Worm (Caenorhabditis elegans) whole organism, L2 larva: ENCODE data around the gene C14A4.7.

Source experiments
- C34F6.9 ChIP-seq: fragments of 150-350 bp; optimal IDR thresholded peaks from 2 replicates; lab custom pipeline; 2014; ENCODE audit warnings: missing biosample characterization, missing genetic modification characterization
- F13H6.1 ChIP-seq: sonication (generic microtip); optimal IDR thresholded peaks from 2 replicates; lab custom pipeline; 2016; ENCODE audit warnings: missing genetic modification characterization, missing compliant biosample characterization
- R02D3.7 ChIP-seq: fragments of 150-350 bp; optimal IDR thresholded peaks from 2 replicates; lab custom pipeline; 2014; ENCODE audit warnings: missing biosample characterization, missing genetic modification characterization
- Y55F3AM.14 ChIP-seq: fragments of 200-800 bp; sonication (Bioruptor generic); optimal IDR thresholded peaks from 2 replicates; lab custom pipeline; 2018; ENCODE audit warnings: mild to moderate bottlenecking, missing genetic modification characterization, missing compliant biosample characterization
- ZK546.5 ChIP-seq: sonication (generic microtip); optimal IDR thresholded peaks from 2 replicates; lab custom pipeline; 2017; ENCODE audit warnings: missing biosample characterization, missing genetic modification characterization
- alr-1 ChIP-seq: fragments of 150-350 bp; optimal IDR thresholded peaks from 2 replicates; lab custom pipeline; 2014; ENCODE audit warnings: missing biosample characterization, missing genetic modification characterization
- aly-2 ChIP-seq: fragments of 150-350 bp; optimal IDR thresholded peaks from 2 replicates; lab custom pipeline; 2014; ENCODE audit warnings: missing biosample characterization, missing genetic modification characterization
- ama-1 ChIP-seq: fragments of 150-350 bp; optimal IDR thresholded peaks from 2 replicates; lab custom pipeline; 2018; ENCODE audit warnings: inconsistent platforms
- blmp-1 ChIP-seq: sonication (generic microtip); optimal IDR thresholded peaks from 2 replicates; lab custom pipeline; 2017; ENCODE audit warnings: missing genetic modification characterization, mild to moderate bottlenecking, missing compliant biosample characterization, antibody characterized with exemption, moderate library complexity; ENCODE audit not compliant: insufficient read depth
- ceh-16 ChIP-seq: fragments of 150-350 bp; optimal IDR thresholded peaks from 2 replicates; lab custom pipeline; 2014; ENCODE audit warnings: missing biosample characterization, missing genetic modification characterization
- ceh-82 ChIP-seq: fragments of 150-350 bp; optimal IDR thresholded peaks from 2 replicates; lab custom pipeline; 2014; ENCODE audit warnings: missing biosample characterization, missing genetic modification characterization
- crh-2 ChIP-seq: sonication (generic microtip); optimal IDR thresholded peaks from 2 replicates; lab custom pipeline; 2017; ENCODE audit warnings: missing biosample characterization, missing genetic modification characterization
- dmd-4 ChIP-seq: sonication (generic microtip); optimal IDR thresholded peaks from 2 replicates; lab custom pipeline; 2017; ENCODE audit warnings: missing biosample characterization, missing genetic modification characterization
- egl-27 ChIP-seq: sonication (generic microtip); optimal IDR thresholded peaks from 3 replicates; lab custom pipeline; 2017; ENCODE audit warnings: missing biosample characterization, missing genetic modification reagents, missing genetic modification characterization
- elt-1 ChIP-seq: fragments of 150-350 bp; optimal IDR thresholded peaks from 2 replicates; lab custom pipeline; 2014; ENCODE audit warnings: missing biosample characterization, missing genetic modification characterization
- elt-3 ChIP-seq: sonication (generic microtip); optimal IDR thresholded peaks from 2 replicates; lab custom pipeline; 2017; ENCODE audit warnings: missing biosample characterization, missing genetic modification characterization
- fos-1 ChIP-seq: fragments of 150-350 bp; optimal IDR thresholded peaks from 2 replicates; lab custom pipeline; 2014; ENCODE audit warnings: missing biosample characterization, missing genetic modification characterization
- gmeb-1 ChIP-seq: fragments of 150-350 bp; optimal IDR thresholded peaks from 2 replicates; lab custom pipeline; 2014; ENCODE audit warnings: missing biosample characterization, missing genetic modification characterization
- lin-11 ChIP-seq: fragments of 150-350 bp; sonication (generic microtip); optimal IDR thresholded peaks from 2 replicates; lab custom pipeline; 2014; ENCODE audit warnings: missing biosample characterization, missing genetic modification characterization, inconsistent platforms, mixed read lengths
- lin-13 ChIP-seq: fragments of 150-350 bp; optimal IDR thresholded peaks from 2 replicates; lab custom pipeline; 2014; ENCODE audit warnings: missing biosample characterization, missing genetic modification reagents, missing genetic modification characterization
- lin-39 ChIP-seq: fragments of 150-350 bp; optimal IDR thresholded peaks from 2 replicates; lab custom pipeline; 2014; ENCODE audit warnings: missing biosample characterization, missing genetic modification reagents, missing genetic modification characterization
- lsy-2 ChIP-seq, 2 experiments: fragments of 150-350 bp in 1 of 2; sonication (generic microtip) in 1 of 2; optimal IDR thresholded peaks; 2 replicates each; lab custom pipeline; 2014 to 2017; ENCODE audit warnings: missing biosample characterization in 2 of 2, missing genetic modification characterization in 2 of 2
- mab-5 ChIP-seq: fragments of 150-350 bp; optimal IDR thresholded peaks from 2 replicates; lab custom pipeline; 2014; ENCODE audit warnings: missing biosample characterization, missing genetic modification characterization
- mbf-1 ChIP-seq: sonication (generic microtip); optimal IDR thresholded peaks from 2 replicates; lab custom pipeline; 2017; ENCODE audit warnings: missing biosample characterization, missing genetic modification characterization
- mdl-1 ChIP-seq, 2 experiments: fragments of 150-350 bp in 1 of 2; sonication (generic microtip) in 1 of 2; optimal IDR thresholded peaks; 2 replicates each; lab custom pipeline; 2017; ENCODE audit warnings: missing biosample characterization in 2 of 2, missing genetic modification characterization in 2 of 2
- nhr-10 ChIP-seq: sonication (generic microtip); optimal IDR thresholded peaks from 2 replicates; lab custom pipeline; 2017; ENCODE audit warnings: missing biosample characterization, missing genetic modification characterization
- nhr-11 ChIP-seq: fragments of 150-350 bp; optimal IDR thresholded peaks from 2 replicates; lab custom pipeline; 2014; ENCODE audit warnings: missing biosample characterization, missing genetic modification characterization
- nhr-12 ChIP-seq: fragments of 150-350 bp; optimal IDR thresholded peaks from 2 replicates; lab custom pipeline; 2014; ENCODE audit warnings: missing biosample characterization, missing genetic modification characterization
- nhr-129 ChIP-seq: fragments of 150-350 bp; optimal IDR thresholded peaks from 2 replicates; lab custom pipeline; 2014; ENCODE audit warnings: missing biosample characterization, missing genetic modification characterization
- nhr-21 ChIP-seq: fragments of 150-350 bp; optimal IDR thresholded peaks from 2 replicates; lab custom pipeline; 2014; ENCODE audit warnings: missing biosample characterization, missing genetic modification characterization
- nhr-23 ChIP-seq: fragments of 150-350 bp; optimal IDR thresholded peaks from 2 replicates; lab custom pipeline; 2014; ENCODE audit warnings: missing biosample characterization, missing genetic modification reagents, missing genetic modification characterization
- nhr-237 ChIP-seq: fragments of 150-350 bp; optimal IDR thresholded peaks from 2 replicates; lab custom pipeline; 2014; ENCODE audit warnings: missing biosample characterization, missing genetic modification characterization
- nhr-25 ChIP-seq: fragments of 150-350 bp; sonication (generic microtip); optimal IDR thresholded peaks from 3 replicates; lab custom pipeline; 2014; ENCODE audit warnings: missing biosample characterization, missing genetic modification characterization
- nhr-6 ChIP-seq: fragments of 150-350 bp; optimal IDR thresholded peaks from 2 replicates; lab custom pipeline; 2014; ENCODE audit warnings: missing biosample characterization, missing genetic modification characterization
- nhr-77 ChIP-seq: fragments of 150-350 bp; optimal IDR thresholded peaks from 2 replicates; lab custom pipeline; 2014; ENCODE audit warnings: missing biosample characterization, missing genetic modification characterization
- peb-1 ChIP-seq: fragments of 150-350 bp; optimal IDR thresholded peaks from 2 replicates; lab custom pipeline; 2014; ENCODE audit warnings: missing biosample characterization, missing genetic modification characterization
- sem-4 ChIP-seq: fragments of 150-350 bp; optimal IDR thresholded peaks from 2 replicates; lab custom pipeline; 2014; ENCODE audit warnings: missing biosample characterization, missing genetic modification reagents, missing genetic modification characterization
- skn-1 ChIP-seq: sonication (generic microtip); optimal IDR thresholded peaks from 2 replicates; lab custom pipeline; 2017; ENCODE audit warnings: missing biosample characterization, missing genetic modification characterization
- sma-3 ChIP-seq: sonication (generic microtip); optimal IDR thresholded peaks from 2 replicates; lab custom pipeline; 2016; ENCODE audit warnings: missing genetic modification reagents, missing genetic modification characterization, missing compliant biosample characterization
- sma-9 ChIP-seq, 2 experiments: fragments of 150-350 bp in 1 of 2; sonication (generic microtip) in 1 of 2; optimal IDR thresholded peaks; 2 replicates each; lab custom pipeline; 2014 to 2016; ENCODE audit warnings: missing genetic modification characterization in 2 of 2, mild to moderate bottlenecking in 1 of 2, missing biosample characterization in 1 of 2, missing compliant biosample characterization in 1 of 2, missing genetic modification reagents in 1 of 2, moderate library complexity in 1 of 2
- snpc-4 ChIP-seq: fragments of 150-350 bp; optimal IDR thresholded peaks from 2 replicates; lab custom pipeline; 2014; ENCODE audit warnings: missing biosample characterization, missing genetic modification characterization
- unc-39 ChIP-seq: fragments of 150-350 bp; optimal IDR thresholded peaks from 2 replicates; lab custom pipeline; 2014; ENCODE audit warnings: missing biosample characterization, missing genetic modification characterization
- unc-55 ChIP-seq: fragments of 150-350 bp; sonication (generic microtip); optimal IDR thresholded peaks from 3 replicates; lab custom pipeline; 2014; ENCODE audit warnings: missing biosample characterization, missing genetic modification reagents, missing genetic modification characterization
- unc-62 ChIP-seq: fragments of 150-350 bp; optimal IDR thresholded peaks from 2 replicates; lab custom pipeline; 2014; ENCODE audit warnings: missing biosample characterization, missing genetic modification reagents, missing genetic modification characterization
- zag-1 ChIP-seq: fragments of 150-350 bp; optimal IDR thresholded peaks from 2 replicates; lab custom pipeline; 2014; ENCODE audit warnings: missing biosample characterization, missing genetic modification characterization
- ztf-1 ChIP-seq: fragments of 200-800 bp; sonication (Bioruptor generic); conservative IDR thresholded peaks from 2 replicates; pipeline ENCODE4 v1.3.6; 2022; ENCODE audit warnings: missing genetic modification characterization, missing compliant biosample characterization
- ztf-11 ChIP-seq: sonication (generic microtip); optimal IDR thresholded peaks from 2 replicates; lab custom pipeline; 2017; ENCODE audit warnings: missing biosample characterization, missing genetic modification characterization
- ztf-4 ChIP-seq: fragments of 150-350 bp; optimal IDR thresholded peaks from 2 replicates; lab custom pipeline; 2014; ENCODE audit warnings: missing biosample characterization, missing genetic modification characterization

The C14A4.7 gene

ce11 chrII:10558345-10558744 is 38.0 kb downstream of the C14A4.7 start:
- peak; percentile 66 for TF ChIP-seq sma-9 (GFP tag; optimal IDR thresholded peaks at IDR 0.05; lab: Kevin White, UChicago)
- TF ChIP-seq sma-9 (tag; optimal IDR thresholded peaks at IDR 0.05; lab: Kevin White, UChicago) = no peak
- TF ChIP-seq nhr-129 = peak; percentile 58
- peak; percentile 45 for TF ChIP-seq F13H6.1
- TF ChIP-seq nhr-6 = peak; percentile 20
- peak; percentile 6 to 43 for TF ChIP-seq mdl-1 (tag; optimal IDR thresholded peaks at IDR 0.05; lab: Kevin White, UChicago)
- no peak for TF ChIP-seq ZK546.5 (tag; lab: Kevin White, UChicago)
- TF ChIP-seq, all 48 proteins: peak for 5

DNA sequence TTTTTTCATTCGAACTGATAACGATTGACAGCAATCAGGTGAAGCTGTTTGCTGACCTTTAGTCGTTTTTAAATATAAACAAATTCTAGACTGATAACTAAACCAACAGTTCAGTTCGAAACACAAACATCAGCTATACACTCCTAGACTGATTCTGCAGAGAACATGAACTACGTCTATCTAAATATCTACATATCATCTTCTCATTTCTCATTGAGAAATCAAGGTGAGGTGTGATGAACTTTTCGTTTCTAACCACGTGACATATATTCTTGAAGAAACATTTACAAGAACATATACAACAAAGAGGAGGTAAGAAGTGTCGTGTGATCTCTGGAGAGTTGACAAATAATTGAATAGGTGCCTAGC is 39.2 kb downstream of the C14A4.7 start:
- TF ChIP-seq zag-1 (tag; lab: Kevin White, UChicago) (no peak), ceh-16 (tag; lab: Kevin White, UChicago) (no peak), nhr-6 (peak; percentile 71), nhr-25 (tag; lab: Kevin White, UChicago) (peak; percentile 90), nhr-23 (tag; lab: Kevin White, UChicago) (no peak), nhr-77 (tag; lab: Kevin White, UChicago) (no peak), R02D3.7 (no peak), gmeb-1 (peak; percentile 37), nhr-237 (tag; lab: Kevin White, UChicago) (no peak), mbf-1 (no peak), lin-13 (GFP tag; lab: Kevin White, UChicago) (peak; percentile 32), nhr-12 (tag; lab: Kevin White, UChicago) (no peak), peb-1 (tag; lab: Kevin White, UChicago) (no peak), unc-62 (GFP tag; lab: Kevin White, UChicago) (no peak), mdl-1 (tag; optimal IDR thresholded peaks at IDR 0.05; lab: Kevin White, UChicago) (peak in 1 of 2 experiments; percentile 50), ztf-11 (tag; lab: Kevin White, UChicago) (no peak), alr-1 (tag; lab: Kevin White, UChicago) (no peak), F13H6.1 (peak; percentile 36), crh-2 (tag; lab: Kevin White, UChicago) (peak; percentile 79), fos-1 (peak; percentile 5), dmd-4 (tag; lab: Kevin White, UChicago) (no peak), Y55F3AM.14 (GFP tag; lab: Kevin White, UChicago) (no peak), unc-55 (GFP tag; lab: Kevin White, UChicago) (no peak), lsy-2 (tag; optimal IDR thresholded peaks at IDR 0.05; lab: Kevin White, UChicago) (peak in 1 of 2 experiments; percentile 62), sem-4 (tag; lab: Kevin White, UChicago) (no peak), elt-3 (no peak), nhr-129 (peak; percentile 85), ama-1 (peak; percentile 15), C34F6.9 (peak; percentile 80), ztf-1 (GFP tag; lab: Robert Waterston, UW) (no peak), aly-2 (no peak), ZK546.5 (tag; lab: Kevin White, UChicago) (no peak), elt-1 (tag; lab: Kevin White, UChicago) (no peak), nhr-11 (tag; lab: Kevin White, UChicago) (peak; percentile 41), lin-11 (no peak), ceh-82 (tag; lab: Kevin White, UChicago) (no peak), sma-9 (GFP tag; optimal IDR thresholded peaks at IDR 0.05; lab: Kevin White, UChicago) (peak; percentile 77), sma-9 (tag; optimal IDR thresholded peaks at IDR 0.05; lab: Kevin White, UChicago) (no peak), nhr-10 (tag; lab: Kevin White, UChicago) (no peak), egl-27 (no peak), unc-39 (tag; lab: Kevin White, UChicago) (no peak), blmp-1 (tag; lab: Kevin White, UChicago) (peak; percentile 75), mab-5 (tag; lab: Kevin White, UChicago) (no peak), snpc-4 (peak; percentile 13), skn-1 (tag; lab: Kevin White, UChicago) (no peak), nhr-21 (peak; percentile 79), sma-3 (GFP tag; lab: Kevin White, UChicago) (peak; percentile 41), lin-39 (no peak), ztf-4 (peak; percentile 93)
- TF ChIP-seq, all 48 proteins: peak for 19
